Worm (Caenorhabditis elegans) whole organism, mixed stage, embryonic: Measurements from ENCODE around the gene pqn-2.

Experiments
- M03D4.4 ChIP-seq: sonication (generic microtip); optimal IDR thresholded peaks from 2 replicates; lab custom pipeline; 2017; ENCODE audit warnings: mild to moderate bottlenecking, missing genetic modification characterization, missing compliant biosample characterization
- bed-3 ChIP-seq: fragments of 200-800 bp; sonication (Bioruptor generic); optimal IDR thresholded peaks from 3 replicates; lab custom pipeline; 2018; ENCODE audit warnings: mild to moderate bottlenecking, missing genetic modification characterization, moderate library complexity, missing compliant biosample characterization
- blmp-1 ChIP-seq: fragments of 150-350 bp; optimal IDR thresholded peaks from 2 replicates; lab custom pipeline; 2014; ENCODE audit warnings: missing biosample characterization, missing genetic modification characterization
- ceh-39 ChIP-seq: fragments of 150-350 bp; optimal IDR thresholded peaks from 2 replicates; lab custom pipeline; 2014; ENCODE audit warnings: missing biosample characterization, missing genetic modification characterization
- ceh-43 ChIP-seq: fragments of 200-800 bp; sonication (Bioruptor generic); optimal IDR thresholded peaks from 2 replicates; lab custom pipeline; 2018; ENCODE audit warnings: mild to moderate bottlenecking, missing genetic modification characterization, moderate library complexity, missing compliant biosample characterization
- ceh-83 ChIP-seq: fragments of 200-800 bp; sonication (Bioruptor generic); optimal IDR thresholded peaks from 2 replicates; lab custom pipeline; 2018; ENCODE audit warnings: mild to moderate bottlenecking, missing genetic modification characterization, missing compliant biosample characterization
- ces-1 ChIP-seq: fragments of 150-350 bp; optimal IDR thresholded peaks from 2 replicates; lab custom pipeline; 2014; ENCODE audit warnings: missing biosample characterization, missing genetic modification reagents, missing genetic modification characterization
- cnd-1 ChIP-seq: fragments of 200-800 bp; sonication (Bioruptor generic); optimal IDR thresholded peaks from 2 replicates; lab custom pipeline; 2018; ENCODE audit warnings: mild to moderate bottlenecking, missing genetic modification characterization, missing compliant biosample characterization
- drap-1 ChIP-seq: fragments of 200-800 bp; sonication (Bioruptor generic); optimal IDR thresholded peaks from 3 replicates; lab custom pipeline; 2018; ENCODE audit warnings: mild to moderate bottlenecking, missing genetic modification characterization, missing compliant biosample characterization
- elt-1 ChIP-seq: sonication (generic microtip); optimal IDR thresholded peaks from 2 replicates; lab custom pipeline; 2017; ENCODE audit warnings: missing genetic modification characterization, mild to moderate bottlenecking, missing compliant biosample characterization, antibody characterized with exemption, moderate library complexity, borderline replicate concordance; ENCODE audit not compliant: insufficient read depth
- elt-3 ChIP-seq: fragments of 150-350 bp; optimal IDR thresholded peaks from 2 replicates; lab custom pipeline; 2014; ENCODE audit warnings: missing biosample characterization, missing genetic modification characterization
- flh-1 ChIP-seq: fragments of 200-800 bp; sonication (Bioruptor generic); optimal IDR thresholded peaks from 2 replicates; lab custom pipeline; 2018; ENCODE audit warnings: mild to moderate bottlenecking, missing genetic modification characterization, moderate library complexity, missing compliant biosample characterization
- ham-2 ChIP-seq: fragments of 200-800 bp; sonication (Bioruptor generic); optimal IDR thresholded peaks from 2 replicates; lab custom pipeline; 2018; ENCODE audit warnings: mild to moderate bottlenecking, missing genetic modification characterization, missing compliant biosample characterization
- hlh-1 ChIP-seq: fragments of 150-350 bp; optimal IDR thresholded peaks from 2 replicates; lab custom pipeline; 2014; ENCODE audit warnings: missing biosample characterization, missing genetic modification reagents, missing genetic modification characterization
- lin-13 ChIP-seq: fragments of 150-350 bp; optimal IDR thresholded peaks from 2 replicates; lab custom pipeline; 2014; ENCODE audit warnings: missing biosample characterization, missing genetic modification characterization
- lin-32 ChIP-seq: fragments of 200-800 bp; sonication (Bioruptor generic); optimal IDR thresholded peaks from 2 replicates; lab custom pipeline; 2018; ENCODE audit warnings: mild to moderate bottlenecking, missing genetic modification characterization, missing compliant biosample characterization
- lsy-2 ChIP-seq: fragments of 150-350 bp; optimal IDR thresholded peaks from 2 replicates; lab custom pipeline; 2014; ENCODE audit warnings: missing biosample characterization, missing genetic modification characterization
- mab-5 ChIP-seq: fragments of 150-350 bp; optimal IDR thresholded peaks from 2 replicates; lab custom pipeline; 2014; ENCODE audit warnings: missing biosample characterization, missing genetic modification characterization
- mep-1 ChIP-seq: fragments of 150-350 bp; optimal IDR thresholded peaks from 2 replicates; lab custom pipeline; 2017; ENCODE audit warnings: missing biosample characterization, missing genetic modification reagents, missing genetic modification characterization, inconsistent platforms
- mls-2 ChIP-seq: sonication (generic microtip); optimal IDR thresholded peaks from 2 replicates; lab custom pipeline; 2016; ENCODE audit warnings: mild to moderate bottlenecking, missing genetic modification characterization, moderate library complexity, missing compliant biosample characterization
- nhr-12 ChIP-seq: fragments of 150-350 bp; optimal IDR thresholded peaks from 2 replicates; lab custom pipeline; 2014; ENCODE audit warnings: missing biosample characterization, missing genetic modification characterization
- nhr-2 ChIP-seq: fragments of 150-350 bp; optimal IDR thresholded peaks from 2 replicates; lab custom pipeline; 2014; ENCODE audit warnings: missing biosample characterization, missing genetic modification characterization
- nhr-237 ChIP-seq: fragments of 150-350 bp; optimal IDR thresholded peaks from 2 replicates; lab custom pipeline; 2014; ENCODE audit warnings: missing biosample characterization, missing genetic modification characterization
- nhr-28 ChIP-seq: fragments of 150-350 bp; optimal IDR thresholded peaks from 2 replicates; lab custom pipeline; 2014; ENCODE audit warnings: missing biosample characterization, missing genetic modification characterization
- nhr-76 ChIP-seq: sonication (generic microtip); optimal IDR thresholded peaks from 2 replicates; lab custom pipeline; 2017; ENCODE audit warnings: missing biosample characterization, missing genetic modification characterization
- pha-4 ChIP-seq: fragments of 150-350 bp; optimal IDR thresholded peaks from 2 replicates; lab custom pipeline; 2018; ENCODE audit warnings: missing biosample characterization, missing genetic modification reagents, missing genetic modification characterization
- sem-2 ChIP-seq: fragments of 200-800 bp; sonication (Bioruptor generic); optimal IDR thresholded peaks from 2 replicates; lab custom pipeline; 2018; ENCODE audit warnings: mild to moderate bottlenecking, missing genetic modification characterization, missing compliant biosample characterization
- snpc-4 ChIP-seq: fragments of 150-350 bp; optimal IDR thresholded peaks from 2 replicates; lab custom pipeline; 2014; ENCODE audit warnings: missing biosample characterization, missing genetic modification characterization
- sptf-1 ChIP-seq: sonication (generic microtip); optimal IDR thresholded peaks from 2 replicates; lab custom pipeline; 2017; ENCODE audit warnings: mild to moderate bottlenecking, missing genetic modification characterization, moderate library complexity, missing compliant biosample characterization
- tbx-8 ChIP-seq: fragments of 200-800 bp; sonication (Bioruptor generic); optimal IDR thresholded peaks from 2 replicates; lab custom pipeline; 2018; ENCODE audit warnings: mild to moderate bottlenecking, missing genetic modification characterization, moderate library complexity, missing compliant biosample characterization
- unc-120 ChIP-seq: sonication (generic microtip); optimal IDR thresholded peaks from 2 replicates; lab custom pipeline; 2017; ENCODE audit warnings: missing genetic modification characterization, missing compliant biosample characterization; ENCODE audit not compliant: poor library complexity, severe bottlenecking
- unc-39 ChIP-seq: fragments of 150-350 bp; optimal IDR thresholded peaks from 2 replicates; lab custom pipeline; 2014; ENCODE audit warnings: missing biosample characterization, missing genetic modification characterization
- unc-62 ChIP-seq: fragments of 150-350 bp; optimal IDR thresholded peaks from 2 replicates; lab custom pipeline; 2014; ENCODE audit warnings: missing biosample characterization, missing genetic modification reagents, missing genetic modification characterization
- zip-8 ChIP-seq: fragments of 150-350 bp; optimal IDR thresholded peaks from 2 replicates; lab custom pipeline; 2014; ENCODE audit warnings: missing biosample characterization, missing genetic modification characterization
- ztf-11 ChIP-seq: fragments of 150-350 bp; optimal IDR thresholded peaks from 2 replicates; lab custom pipeline; 2014; ENCODE audit warnings: missing biosample characterization, missing genetic modification characterization

Gene pqn-2

DNA sequence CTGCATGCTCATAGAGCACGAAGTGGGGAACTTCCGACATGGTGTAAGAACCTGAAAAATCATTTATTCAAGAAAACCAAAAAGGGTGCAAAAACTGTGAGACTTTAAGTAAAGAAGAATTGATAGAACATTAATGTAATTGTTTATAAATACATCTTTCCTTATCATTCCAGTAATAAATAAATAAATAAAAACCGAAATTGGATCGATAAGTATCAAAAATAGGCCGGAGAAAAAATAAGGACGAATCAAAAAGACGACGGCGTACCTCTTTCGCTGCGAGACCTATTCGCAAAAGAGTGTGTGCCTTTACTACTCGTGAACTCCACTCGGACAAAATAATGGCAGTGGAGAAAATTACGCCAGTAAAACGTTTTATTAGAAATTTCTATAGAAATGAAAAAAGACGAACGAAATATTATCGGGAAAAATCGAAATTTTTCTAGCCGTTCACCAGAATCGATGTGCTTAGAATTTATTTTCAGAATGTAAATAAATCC is 29.3 kb upstream of the pqn-2 start, which contains the start of gene nol-56:
Gene nol-56, minus strand, starts transcription at position 51 of the 500 bp plus-strand sequence.
- TF ChIP-seq lin-13 (tag; lab: Kevin White, UChicago): peak; percentile 56
- peak; percentile 64 for TF ChIP-seq mep-1
- peak; percentile 49 for TF ChIP-seq pha-4 (tag; lab: Kevin White, UChicago)
- TF ChIP-seq ces-1 (GFP tag; lab: Kevin White, UChicago): peak; percentile 77
- TF ChIP-seq ceh-39 (tag; lab: Kevin White, UChicago): peak; percentile 82
- TF ChIP-seq elt-3: no peak
- TF ChIP-seq hlh-1: peak; percentile 53
- TF ChIP-seq lin-32 (GFP tag; lab: Kevin White, UChicago): no peak
- peak; percentile 77 for TF ChIP-seq lsy-2
- TF ChIP-seq nhr-237: peak; percentile 45

DNA sequence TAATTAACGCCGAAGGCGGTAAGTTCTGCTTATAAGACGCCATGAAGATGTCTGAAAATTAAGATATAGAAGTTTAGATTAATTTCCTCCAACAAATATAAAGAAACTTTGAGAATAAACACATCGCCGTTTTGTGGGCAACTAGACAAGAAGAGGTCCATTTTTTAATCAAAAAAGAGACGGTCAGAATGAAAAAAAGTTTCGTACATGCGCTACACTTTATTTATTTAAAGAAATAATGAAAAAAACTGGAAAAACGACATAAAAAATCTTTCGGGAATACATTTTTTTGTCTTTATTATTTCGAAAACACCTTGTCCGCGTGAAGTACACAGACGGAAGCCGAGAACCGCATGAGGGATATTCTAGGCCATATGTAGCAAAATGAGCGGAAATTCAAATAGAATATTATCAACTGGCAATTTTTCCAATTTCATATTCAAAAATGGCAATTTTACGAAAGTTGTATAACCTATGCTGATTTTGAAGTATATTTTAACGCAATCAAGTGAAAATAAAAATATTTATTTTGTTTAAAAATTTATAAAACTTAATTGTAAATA is 26.4 kb upstream of the pqn-2 start, which contains the start of gene sluh-7:
Gene sluh-7, minus strand, starts transcription at position 51 of the 563 bp plus-strand sequence.
- TF ChIP-seq bed-3 (no peak), ham-2 (GFP tag; lab: Kevin White, UChicago) (no peak), ztf-11 (tag; lab: Kevin White, UChicago) (no peak), nhr-237 (peak; percentile 62), sptf-1 (tag; lab: Kevin White, UChicago) (peak; percentile 66), nhr-28 (no peak), nhr-76 (tag; lab: Kevin White, UChicago) (no peak), lin-13 (tag; lab: Kevin White, UChicago) (peak; percentile 29), drap-1 (GFP tag; lab: Kevin White, UChicago) (no peak), zip-8 (tag; lab: Kevin White, UChicago) (no peak), lsy-2 (peak; percentile 72), ceh-83 (GFP tag; lab: Kevin White, UChicago) (peak; percentile 5), cnd-1 (tag; lab: Kevin White, UChicago) (no peak), blmp-1 (no peak), pha-4 (tag; lab: Kevin White, UChicago) (peak; percentile 49), mep-1 (peak; percentile 22), flh-1 (GFP tag; lab: Kevin White, UChicago) (no peak), elt-3 (no peak), unc-120 (tag; lab: Kevin White, UChicago) (peak; percentile 44), nhr-12 (tag; lab: Kevin White, UChicago) (no peak), ceh-43 (GFP tag; lab: Kevin White, UChicago) (no peak), elt-1 (tag; lab: Kevin White, UChicago) (no peak), mab-5 (tag; lab: Kevin White, UChicago) (no peak), ceh-39 (tag; lab: Kevin White, UChicago) (peak; percentile 42), unc-39 (tag; lab: Kevin White, UChicago) (no peak), hlh-1 (peak; percentile 1), ces-1 (GFP tag; lab: Kevin White, UChicago) (peak; percentile 55), M03D4.4 (no peak), nhr-2 (no peak), unc-62 (GFP tag; lab: Kevin White, UChicago) (no peak), tbx-8 (GFP tag; lab: Kevin White, UChicago) (no peak), snpc-4 (no peak), sem-2 (GFP tag; lab: Kevin White, UChicago) (no peak), lin-32 (GFP tag; lab: Kevin White, UChicago) (no peak), mls-2 (tag; lab: Kevin White, UChicago) (no peak)

DNA sequence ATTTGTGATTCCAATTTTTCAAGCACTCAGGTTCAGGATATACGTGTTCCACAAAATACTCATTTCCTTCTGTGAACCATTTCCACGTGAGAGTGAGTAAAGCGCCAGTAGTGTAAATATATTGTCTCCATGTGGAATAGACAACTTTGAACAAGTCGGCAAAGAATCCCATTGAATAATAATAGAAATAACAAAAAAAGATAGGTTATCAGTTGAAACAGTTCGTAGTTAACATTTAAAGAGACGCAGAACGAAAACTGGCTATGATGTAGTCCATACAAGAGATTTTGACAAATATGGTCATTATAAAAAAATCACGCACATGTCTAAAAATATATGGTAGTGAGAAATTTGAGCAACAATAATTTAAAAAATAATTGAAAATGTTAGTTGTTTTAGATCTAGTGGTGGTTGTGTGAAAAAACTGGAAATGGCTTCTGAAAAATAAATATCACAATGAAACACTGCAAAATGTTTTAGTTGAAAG is 24.7 kb upstream of the pqn-2 start, which contains the start of gene ceeh-2:
Gene ceeh-2, minus strand, starts transcription at position 437 of the 487 bp plus-strand sequence.
- TF ChIP-seq blmp-1: no peak
- TF ChIP-seq nhr-2: no peak
- TF ChIP-seq flh-1 (GFP tag; lab: Kevin White, UChicago): no peak
- TF ChIP-seq sem-2 (GFP tag; lab: Kevin White, UChicago): no peak
- no peak for TF ChIP-seq unc-62 (GFP tag; lab: Kevin White, UChicago)
- no peak for TF ChIP-seq mep-1
- TF ChIP-seq lin-13 (tag; lab: Kevin White, UChicago): no peak
- no peak for TF ChIP-seq nhr-76 (tag; lab: Kevin White, UChicago)
- TF ChIP-seq ztf-11 (tag; lab: Kevin White, UChicago): no peak
